Worm (Caenorhabditis elegans): Measurements from ENCODE around the gene F08A7.1.
A peak's percentile ranks its signal among the peaks of the same experiment; 100 is the strongest.

F08A7.1 gene

DNA sequence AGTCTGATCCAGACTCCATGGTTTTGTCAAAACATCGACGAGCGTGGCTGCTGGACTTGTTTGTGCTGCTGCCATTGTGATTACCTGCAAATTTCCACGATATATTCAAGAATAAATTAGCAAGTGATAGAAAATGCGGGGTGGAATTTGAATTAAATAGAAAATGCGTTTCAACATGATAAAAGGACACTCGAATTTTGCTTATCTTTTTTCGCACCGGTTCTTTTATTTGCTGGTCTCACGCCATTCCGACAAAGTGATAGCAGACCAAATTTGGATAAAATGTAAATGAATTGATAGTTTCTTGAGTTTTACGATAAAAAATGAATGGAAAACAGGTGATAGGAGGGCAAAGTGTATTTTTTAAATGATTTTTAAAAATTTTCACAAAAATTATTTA is 26.9 kb downstream of the F08A7.1 start, which contains the start of gene elo-2:
TSS of gene elo-2 (minus strand) at position 84 of the 400 bp plus-strand sequence.
- TF ChIP-seq ref-2 (tag; optimal IDR thresholded peaks at IDR 0.05) (no peak), elt-2 (tag; optimal IDR thresholded peaks at IDR 0.05) (peak; percentile 28)

DNA sequence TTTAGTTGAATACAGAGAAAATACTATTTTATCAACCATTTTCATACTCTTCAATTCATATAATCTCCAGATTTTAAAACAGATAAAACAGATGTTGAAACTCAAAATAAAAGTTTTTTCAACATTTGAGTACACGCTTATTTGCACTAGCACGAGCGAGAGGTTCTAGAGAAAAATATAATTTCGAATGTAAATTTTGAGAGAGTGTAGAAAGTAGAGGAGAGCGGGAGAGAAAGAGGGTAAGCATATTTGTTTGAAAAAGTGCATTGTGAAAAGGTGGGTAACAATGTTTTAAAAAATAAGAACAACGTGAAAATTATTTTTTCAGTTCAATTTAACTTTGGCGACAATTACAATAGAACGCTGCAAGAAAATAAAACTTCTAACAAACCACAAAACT is 27.4 kb downstream of the F08A7.1 start:
- TF ChIP-seq ets-4 (tag; optimal IDR thresholded peaks at IDR 0.05) (no peak), unc-42 (tag; optimal IDR thresholded peaks at IDR 0.05) (peak; percentile 7)

DNA sequence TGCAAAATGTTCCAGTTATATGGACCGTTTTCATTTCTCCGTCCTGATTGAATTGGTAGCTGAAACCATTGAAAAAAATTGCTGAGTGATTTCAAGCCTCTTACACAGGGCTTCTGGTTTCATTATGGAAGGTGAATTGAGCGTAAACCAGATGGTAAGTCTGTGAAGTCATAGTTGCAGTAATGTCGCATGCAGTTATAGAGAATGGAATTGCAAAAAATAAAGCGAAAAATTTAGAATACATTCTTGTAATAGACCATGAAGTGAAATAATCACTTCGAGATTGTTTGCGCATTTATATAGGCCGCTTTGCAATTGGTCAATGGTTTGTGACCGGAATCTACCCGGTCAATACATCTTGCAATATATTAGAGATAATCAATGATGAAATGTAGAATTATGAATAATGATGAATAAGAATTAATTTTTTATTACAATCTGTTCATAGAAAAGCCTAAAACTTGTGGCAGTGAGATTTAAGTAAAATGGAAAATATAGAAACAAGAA is 29.7 kb downstream of the F08A7.1 start, which contains the start of gene F11E6.4:
TSS of gene F11E6.4 (minus strand) at position 259 of the 507 bp plus-strand sequence.
- TF ChIP-seq zip-5 (tag; optimal IDR thresholded peaks at IDR 0.05): no peak
- TF ChIP-seq ahr-1 (tag; optimal IDR thresholded peaks at IDR 0.05): no peak
- no peak for TF ChIP-seq unc-3 (GFP tag; conservative IDR thresholded peaks at IDR 0.05)
- no peak for TF ChIP-seq unc-3 (tag; optimal IDR thresholded peaks at IDR 0.05)
- TF ChIP-seq elt-4 (tag; optimal IDR thresholded peaks at IDR 0.05): no peak
- no peak for TF ChIP-seq ets-4 (tag; optimal IDR thresholded peaks at IDR 0.05)
- TF ChIP-seq lim-6 (tag; optimal IDR thresholded peaks at IDR 0.05): no peak
- TF ChIP-seq pha-4 (tag; optimal IDR thresholded peaks at IDR 0.05): no peak
- TF ChIP-seq syd-9 (tag; optimal IDR thresholded peaks at IDR 0.05): no peak
- no peak for TF ChIP-seq unc-86 (tag; optimal IDR thresholded peaks at IDR 0.05)
- TF ChIP-seq pqm-1 (tag; optimal IDR thresholded peaks at IDR 0.05): no peak
- TF ChIP-seq tbx-7 (tag; optimal IDR thresholded peaks at IDR 0.05): no peak
- TF ChIP-seq mec-3 (tag; optimal IDR thresholded peaks at IDR 0.05; ENCODE audit: borderline replicate concordance): no peak
- no peak for TF ChIP-seq eyg-1 (tag; optimal IDR thresholded peaks at IDR 0.05)
- TF ChIP-seq ceh-24 (tag; optimal IDR thresholded peaks at IDR 0.05): no peak
- TF ChIP-seq sox-2 (GFP tag; IDR thresholded peaks at IDR 0.05): no peak

DNA sequence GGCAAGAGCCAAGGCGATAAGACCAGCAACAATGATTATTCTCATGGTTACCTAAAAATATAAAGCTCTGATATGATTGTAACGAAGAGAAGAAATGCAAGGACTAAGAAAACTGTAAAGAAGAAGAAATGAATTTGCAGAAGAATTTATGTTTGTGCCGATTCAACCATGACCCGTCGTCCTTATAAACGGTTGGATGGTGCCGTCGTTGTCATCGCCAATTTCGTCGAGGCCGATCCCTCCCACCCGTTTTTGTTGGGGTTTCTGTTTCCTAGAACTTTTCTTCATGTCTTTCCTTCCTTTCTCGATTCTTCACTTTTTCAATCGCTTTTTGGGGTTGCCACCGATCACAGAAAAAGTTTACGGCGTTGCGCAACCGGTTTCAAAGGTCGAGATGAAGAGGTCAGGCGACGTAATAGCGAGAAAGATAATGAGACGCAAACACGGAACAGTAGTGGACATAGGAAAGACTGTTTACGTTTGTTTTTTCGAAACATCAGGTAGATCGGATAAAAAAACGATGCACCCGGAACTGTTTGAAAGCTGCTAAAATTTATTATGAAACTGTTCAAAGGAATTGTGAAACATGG is 31.6 kb downstream of the F08A7.1 start, which contains the start of gene epic-1:
TSS of gene epic-1 (minus strand) at position 51 of the 590 bp plus-strand sequence.
- no peak for TF ChIP-seq madf-2 (tag; optimal IDR thresholded peaks at IDR 0.05)
- TF ChIP-seq gmeb-2 (tag; optimal IDR thresholded peaks at IDR 0.05): no peak
- TF ChIP-seq unc-3 (GFP tag; conservative IDR thresholded peaks at IDR 0.05): no peak
- no peak for TF ChIP-seq unc-3 (tag; optimal IDR thresholded peaks at IDR 0.05)
- TF ChIP-seq tbx-2 (tag; optimal IDR thresholded peaks at IDR 0.05): no peak
- TF ChIP-seq sdc-2 (tag; optimal IDR thresholded peaks at IDR 0.05): no peak
- no peak for TF ChIP-seq ceh-24 (tag; optimal IDR thresholded peaks at IDR 0.05)
- TF ChIP-seq hlh-30 (tag; optimal IDR thresholded peaks at IDR 0.05; ENCODE audit: insufficient read depth): no peak

DNA sequence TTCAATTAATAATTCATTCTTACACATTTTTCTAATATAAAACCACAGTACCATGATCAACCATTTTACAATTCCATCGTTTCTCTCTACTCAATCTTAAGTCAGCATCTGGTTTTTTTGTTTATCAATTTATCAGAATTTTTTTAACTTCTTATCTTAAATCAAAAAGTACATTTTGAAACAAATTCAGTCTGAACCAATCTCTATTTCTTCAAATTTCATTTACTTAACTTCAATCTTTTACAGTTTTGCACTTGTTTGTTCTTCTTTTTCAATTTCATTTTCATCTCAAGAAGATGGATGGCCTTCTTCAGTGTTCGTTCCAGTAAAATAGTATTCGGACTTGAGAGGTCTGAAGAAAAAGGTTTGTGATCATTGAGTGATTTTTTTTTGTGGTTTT is 32.6 kb downstream of the F08A7.1 start, which contains the start of gene gba-3:
TSS of gene gba-3 (plus strand) at position 301 of the 400 bp plus-strand sequence.
- no peak for TF ChIP-seq Y22D7AL.16 (tag; optimal IDR thresholded peaks at IDR 0.05)
- TF ChIP-seq elt-4 (tag; optimal IDR thresholded peaks at IDR 0.05): no peak
- no peak for TF ChIP-seq hlh-15 (tag; optimal IDR thresholded peaks at IDR 0.05)
- TF ChIP-seq ceh-14 (tag; optimal IDR thresholded peaks at IDR 0.05): no peak
- no peak for TF ChIP-seq unc-42 (tag; optimal IDR thresholded peaks at IDR 0.05)
- TF ChIP-seq pag-3 (tag; optimal IDR thresholded peaks at IDR 0.05; ENCODE audit: borderline replicate concordance): no peak
- no peak for TF ChIP-seq fkh-10 (GFP tag; optimal IDR thresholded peaks at IDR 0.05)
- TF ChIP-seq pha-2 (tag; optimal IDR thresholded peaks at IDR 0.05): no peak
- TF ChIP-seq hlh-6 (tag; optimal IDR thresholded peaks at IDR 0.05): no peak
- TF ChIP-seq ceh-30 (tag; optimal IDR thresholded peaks at IDR 0.05): no peak
- no peak for TF ChIP-seq ahr-1 (tag; optimal IDR thresholded peaks at IDR 0.05)
- no peak for TF ChIP-seq C08G9.2 (tag; optimal IDR thresholded peaks at IDR 0.05)
- TF ChIP-seq lin-11 (tag; optimal IDR thresholded peaks at IDR 0.05): no peak
- TF ChIP-seq sdc-2 (tag; optimal IDR thresholded peaks at IDR 0.05): no peak
- TF ChIP-seq ceh-24 (tag; optimal IDR thresholded peaks at IDR 0.05): no peak
- TF ChIP-seq odd-2 (tag; optimal IDR thresholded peaks at IDR 0.05): no peak

Measured in whole organism, late embryonic.